Worm (Caenorhabditis elegans): ENCODE results near the gene math-7.

The math-7 gene

ce11 chrII:1893912-1894311 lies 7.6 kb upstream of the math-7 start, which contains the start of gene C16C4.1:
Gene C16C4.1 (plus strand): TSS chrII:1894212.
- TF ChIP-seq flt-1 (GFP tag; IDR thresholded peaks at IDR 0.05) (no peak), ama-1 (optimal IDR thresholded peaks at IDR 0.05) (no peak), ets-7 (tag; optimal IDR thresholded peaks at IDR 0.05) (no peak), B0310.2 (tag; optimal IDR thresholded peaks at IDR 0.05) (no peak), F13C5.2 (tag; optimal IDR thresholded peaks at IDR 0.05) (no peak), hmbx-1 (tag; optimal IDR thresholded peaks at IDR 0.05) (no peak), ceh-13 (GFP tag; optimal IDR thresholded peaks at IDR 0.05) (no peak), scrt-1 (GFP tag; IDR thresholded peaks at IDR 0.05) (no peak), hnd-1 (tag; optimal IDR thresholded peaks at IDR 0.05) (no peak), pes-1 (GFP tag; IDR thresholded peaks at IDR 0.05) (no peak)

ce11 chrII:1890682-1891081 lies 4.4 kb upstream of the math-7 start, which contains the start of gene math-9:
Gene math-9 (minus strand): TSS chrII:1890782.
- TF ChIP-seq hmg-4 (GFP tag; optimal IDR thresholded peaks at IDR 0.05) (no peak), flt-1 (GFP tag; IDR thresholded peaks at IDR 0.05) (no peak), scrt-1 (GFP tag; IDR thresholded peaks at IDR 0.05) (no peak), tbx-11 (GFP tag; IDR thresholded peaks at IDR 0.05) (no peak), pes-1 (GFP tag; IDR thresholded peaks at IDR 0.05) (no peak), ets-7 (tag; optimal IDR thresholded peaks at IDR 0.05) (no peak), ceh-36 (tag; optimal IDR thresholded peaks at IDR 0.05) (no peak)

ce11 chrII:1889071-1889470 lies 2.8 kb upstream of the math-7 start, which contains the start of gene math-8:
Gene math-8 (minus strand): TSS chrII:1889171.
- no peak for TF ChIP-seq tbx-11 (GFP tag; IDR thresholded peaks at IDR 0.05)
- TF ChIP-seq hmbx-1 (tag; optimal IDR thresholded peaks at IDR 0.05): no peak
- TF ChIP-seq flt-1 (GFP tag; IDR thresholded peaks at IDR 0.05): no peak
- TF ChIP-seq tra-4 (tag; optimal IDR thresholded peaks at IDR 0.05): no peak
- TF ChIP-seq sea-1 (GFP tag; conservative IDR thresholded peaks at IDR 0.05): no peak
- no peak for TF ChIP-seq hmg-4 (GFP tag; optimal IDR thresholded peaks at IDR 0.05)
- TF ChIP-seq ama-1 (optimal IDR thresholded peaks at IDR 0.05): no peak
- TF ChIP-seq scrt-1 (GFP tag; IDR thresholded peaks at IDR 0.05): no peak

- TF ChIP-seq tra-4 (tag; optimal IDR thresholded peaks at IDR 0.05) (no peak), sea-1 (GFP tag; conservative IDR thresholded peaks at IDR 0.05) (no peak), ets-7 (tag; optimal IDR thresholded peaks at IDR 0.05) (no peak), hnd-1 (tag; optimal IDR thresholded peaks at IDR 0.05) (no peak), pes-1 (GFP tag; IDR thresholded peaks at IDR 0.05) (no peak)
Observed at ce11 chrII:1884635-1885034, 1.6 kb downstream of the math-7 start, which contains the start of gene math-6. Gene math-6 (minus strand): TSS chrII:1884735.

ce11 chrII:1882705-1883104 lies 3.6 kb downstream of the math-7 start, which contains the start of gene math-5:
Gene math-5 (minus strand): TSS chrII:1882805.
- TF ChIP-seq F13C5.2 (tag; optimal IDR thresholded peaks at IDR 0.05): no peak
- no peak for TF ChIP-seq sea-1 (GFP tag; conservative IDR thresholded peaks at IDR 0.05)
- TF ChIP-seq B0310.2 (tag; optimal IDR thresholded peaks at IDR 0.05): no peak
- no peak for TF ChIP-seq ceh-13 (GFP tag; optimal IDR thresholded peaks at IDR 0.05)
- TF ChIP-seq hmg-4 (GFP tag; optimal IDR thresholded peaks at IDR 0.05): no peak
- TF ChIP-seq tbx-37 (GFP tag; conservative IDR thresholded peaks at IDR 0.05): no peak
- TF ChIP-seq ets-7 (tag; optimal IDR thresholded peaks at IDR 0.05): no peak
- TF ChIP-seq hmbx-1 (tag; optimal IDR thresholded peaks at IDR 0.05): no peak
- TF ChIP-seq tbx-11 (GFP tag; IDR thresholded peaks at IDR 0.05): no peak

ce11 chrII:1878663-1879062 lies 7.6 kb downstream of the math-7 start, which contains the start of gene math-16:
Gene math-16 (minus strand): TSS chrII:1878763.
- TF ChIP-seq B0310.2 (tag; optimal IDR thresholded peaks at IDR 0.05): no peak
- TF ChIP-seq hmbx-1 (tag; optimal IDR thresholded peaks at IDR 0.05): no peak
- no peak for TF ChIP-seq ceh-13 (GFP tag; optimal IDR thresholded peaks at IDR 0.05)

- TF ChIP-seq sea-1 (GFP tag; conservative IDR thresholded peaks at IDR 0.05) (no peak), aly-1 (tag; optimal IDR thresholded peaks at IDR 0.05) (no peak), pes-1 (GFP tag; IDR thresholded peaks at IDR 0.05) (no peak), flt-1 (GFP tag; IDR thresholded peaks at IDR 0.05) (no peak), ets-7 (tag; optimal IDR thresholded peaks at IDR 0.05) (no peak), ceh-13 (GFP tag; optimal IDR thresholded peaks at IDR 0.05) (no peak), tbx-37 (GFP tag; conservative IDR thresholded peaks at IDR 0.05) (no peak), B0310.2 (tag; optimal IDR thresholded peaks at IDR 0.05) (no peak), tbx-11 (GFP tag; IDR thresholded peaks at IDR 0.05) (no peak)
Observed at ce11 chrII:1875658-1876057, 10.6 kb downstream of the math-7 start, which contains the start of gene math-13. Gene math-13 (plus strand): TSS chrII:1875958.

- TF ChIP-seq flt-1 (GFP tag; IDR thresholded peaks at IDR 0.05): no peak
- TF ChIP-seq B0310.2 (tag; optimal IDR thresholded peaks at IDR 0.05): no peak
- TF ChIP-seq pes-1 (GFP tag; IDR thresholded peaks at IDR 0.05): no peak
- TF ChIP-seq tbx-11 (GFP tag; IDR thresholded peaks at IDR 0.05): no peak
- no peak for TF ChIP-seq hmg-4 (GFP tag; optimal IDR thresholded peaks at IDR 0.05)
- TF ChIP-seq sea-1 (GFP tag; conservative IDR thresholded peaks at IDR 0.05): no peak
- no peak for TF ChIP-seq ceh-13 (GFP tag; optimal IDR thresholded peaks at IDR 0.05)
- TF ChIP-seq scrt-1 (GFP tag; IDR thresholded peaks at IDR 0.05): no peak
- no peak for TF ChIP-seq tra-4 (tag; optimal IDR thresholded peaks at IDR 0.05)
- no peak for TF ChIP-seq aly-1 (tag; optimal IDR thresholded peaks at IDR 0.05)
- TF ChIP-seq F13C5.2 (tag; optimal IDR thresholded peaks at IDR 0.05): no peak
- no peak for TF ChIP-seq ceh-36 (tag; optimal IDR thresholded peaks at IDR 0.05)
- TF ChIP-seq hnd-1 (tag; optimal IDR thresholded peaks at IDR 0.05): no peak
- no peak for TF ChIP-seq tbx-37 (GFP tag; conservative IDR thresholded peaks at IDR 0.05)
- TF ChIP-seq hmbx-1 (tag; optimal IDR thresholded peaks at IDR 0.05): no peak
- no peak for TF ChIP-seq ets-7 (tag; optimal IDR thresholded peaks at IDR 0.05)
- no peak for TF ChIP-seq ama-1 (optimal IDR thresholded peaks at IDR 0.05)
Observed at ce11 chrII:1870875-1871592, 15.2 kb downstream of the math-7 start, which contains the start of gene math-10. Gene math-10 (plus strand): TSS chrII:1871542.
